Worm (Caenorhabditis elegans): ENCODE results near the gene C06A12.8.

ce11 chrIV:17406119-17406518 is 31.0 kb upstream of the C06A12.8 start:
- TF ChIP-seq him-1 (tag; optimal IDR thresholded peaks at IDR 0.05) (no peak), dao-5 (tag; optimal IDR thresholded peaks at IDR 0.05) (no peak), W03F9.2 (tag; optimal IDR thresholded peaks at IDR 0.05) (no peak)
